Worm (Caenorhabditis elegans): ENCODE measurements around the gene srd-64.

The srd-64 gene

ce11 chrIII:1718800-1719199 lies 23.9 kb upstream of the srd-64 start:
- TF ChIP-seq ces-1 (GFP tag; optimal IDR thresholded peaks at IDR 0.05) (no peak), ham-2 (GFP tag; optimal IDR thresholded peaks at IDR 0.05) (peak; percentile 63), elt-3 (tag; optimal IDR thresholded peaks at IDR 0.05) (no peak), nhr-237 (tag; optimal IDR thresholded peaks at IDR 0.05) (no peak)

DNA sequence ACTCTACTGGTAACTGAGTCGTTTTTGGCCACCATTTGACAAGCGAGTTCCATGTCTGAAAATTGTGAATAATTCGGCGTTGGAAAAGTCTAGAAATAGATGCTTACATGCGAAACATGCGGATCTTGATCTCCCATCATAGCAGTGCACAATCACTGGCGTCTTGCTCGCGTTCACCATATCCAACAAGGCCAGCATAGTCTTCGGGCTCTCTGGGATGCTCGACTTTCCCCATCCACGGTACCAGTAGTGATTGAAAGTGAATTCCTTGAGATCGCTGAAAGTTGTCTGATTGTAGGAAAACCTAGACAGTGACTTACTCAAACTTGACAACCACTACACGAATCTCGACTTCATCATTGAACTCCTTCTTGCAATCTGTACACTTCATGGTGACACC lies 22.9 kb upstream of the srd-64 start:
- TF ChIP-seq ces-1 (GFP tag; optimal IDR thresholded peaks at IDR 0.05) (no peak), snpc-4 (tag; optimal IDR thresholded peaks at IDR 0.05) (no peak), nhr-76 (tag; optimal IDR thresholded peaks at IDR 0.05) (no peak), M03D4.4 (tag; optimal IDR thresholded peaks at IDR 0.05) (no peak), sptf-1 (tag; optimal IDR thresholded peaks at IDR 0.05) (no peak), lin-32 (GFP tag; optimal IDR thresholded peaks at IDR 0.05) (no peak), ztf-11 (tag; optimal IDR thresholded peaks at IDR 0.05) (no peak), nhr-12 (tag; optimal IDR thresholded peaks at IDR 0.05) (no peak), flh-1 (GFP tag; optimal IDR thresholded peaks at IDR 0.05) (no peak)

DNA sequence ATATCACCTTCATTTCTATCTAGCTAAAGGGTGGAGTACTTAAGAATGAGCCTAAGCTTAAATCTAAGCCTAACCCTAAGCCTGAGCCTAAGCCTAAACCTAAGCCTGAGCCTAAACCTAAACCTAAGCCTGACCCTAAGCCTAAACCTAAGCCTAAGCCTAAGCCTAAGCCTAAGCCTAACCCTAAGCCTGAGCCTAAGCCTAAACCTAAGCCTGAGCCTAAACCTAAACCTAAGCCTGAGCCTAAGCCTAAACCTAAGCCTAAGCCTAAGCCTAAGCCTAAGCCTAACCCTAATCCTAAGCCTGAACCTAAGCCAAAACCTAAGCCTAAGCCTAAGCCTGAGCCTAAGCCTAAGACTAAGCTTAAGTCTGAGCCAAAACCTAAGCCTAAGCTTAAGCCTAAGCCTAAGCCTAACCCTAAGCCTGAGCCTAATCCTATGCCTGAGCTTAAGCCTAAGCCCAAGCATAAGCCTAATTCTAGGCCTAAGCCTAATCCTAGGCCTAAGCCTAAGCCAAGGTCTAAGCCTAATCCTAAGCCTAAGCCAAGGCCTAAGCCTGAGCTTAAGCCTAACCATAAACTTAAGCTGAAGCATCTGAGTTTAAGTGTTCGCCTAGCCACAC lies 19.2 kb upstream of the srd-64 start:
- TF ChIP-seq snpc-4 (tag; optimal IDR thresholded peaks at IDR 0.05) = no peak
- no peak for TF ChIP-seq zip-8 (tag; optimal IDR thresholded peaks at IDR 0.05)
- TF ChIP-seq pha-4 (tag; optimal IDR thresholded peaks at IDR 0.05) = no peak

DNA sequence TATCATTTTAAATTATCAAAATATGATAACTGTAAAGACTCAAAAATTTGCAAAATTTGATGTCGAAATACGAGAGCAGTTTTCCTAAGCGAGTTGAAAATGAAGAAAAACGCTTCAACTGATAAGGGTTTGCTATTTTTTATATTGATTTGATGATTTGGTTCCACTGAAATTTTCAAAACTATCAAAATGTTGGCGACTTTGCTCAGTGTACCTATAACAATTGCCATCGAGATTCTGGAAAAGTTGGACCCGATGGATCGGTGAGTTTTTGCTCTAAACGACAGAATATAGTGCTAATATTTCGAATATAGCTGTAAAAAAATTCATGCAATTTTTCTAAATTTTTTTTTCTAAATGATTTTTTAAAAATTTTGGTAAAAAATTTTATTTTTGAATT lies 10.9 kb upstream of the srd-64 start, which contains the start of the genes fbxa-13 and Y22D7AR.2:
fbxa-13 (minus strand) TSS at position 101 of the 400 bp plus-strand sequence.
Y22D7AR.2 (plus strand) TSS at position 148 of the 400 bp plus-strand sequence.
- TF ChIP-seq lin-13 (tag; optimal IDR thresholded peaks at IDR 0.05) = no peak
- TF ChIP-seq drap-1 (GFP tag; optimal IDR thresholded peaks at IDR 0.05) = no peak
- TF ChIP-seq unc-62 (GFP tag; optimal IDR thresholded peaks at IDR 0.05) = no peak
- no peak for TF ChIP-seq sem-2 (GFP tag; optimal IDR thresholded peaks at IDR 0.05)
- no peak for TF ChIP-seq tbx-8 (GFP tag; optimal IDR thresholded peaks at IDR 0.05)
- TF ChIP-seq lsy-2 (tag; optimal IDR thresholded peaks at IDR 0.05) = no peak
- TF ChIP-seq mls-2 (tag; optimal IDR thresholded peaks at IDR 0.05) = no peak

ce11 chrIII:1705331-1705730 lies 10.4 kb upstream of the srd-64 start:
- TF ChIP-seq elt-1 (tag; optimal IDR thresholded peaks at IDR 0.05; ENCODE audit: borderline replicate concordance, insufficient read depth) (no peak), mab-5 (tag; optimal IDR thresholded peaks at IDR 0.05) (no peak), ceh-39 (tag; optimal IDR thresholded peaks at IDR 0.05) (no peak), unc-39 (tag; optimal IDR thresholded peaks at IDR 0.05) (no peak), lsy-2 (tag; optimal IDR thresholded peaks at IDR 0.05) (no peak), drap-1 (GFP tag; optimal IDR thresholded peaks at IDR 0.05) (no peak), unc-62 (GFP tag; optimal IDR thresholded peaks at IDR 0.05) (no peak), zip-8 (tag; optimal IDR thresholded peaks at IDR 0.05) (no peak)

ce11 chrIII:1704020-1704419 lies 9.1 kb upstream of the srd-64 start:
- TF ChIP-seq ces-1 (GFP tag; optimal IDR thresholded peaks at IDR 0.05) = no peak
- no peak for TF ChIP-seq mep-1 (tag; optimal IDR thresholded peaks at IDR 0.05)
- TF ChIP-seq unc-39 (tag; optimal IDR thresholded peaks at IDR 0.05) = no peak
- TF ChIP-seq hlh-1 (tag; optimal IDR thresholded peaks at IDR 0.05) = no peak
- TF ChIP-seq sem-2 (GFP tag; optimal IDR thresholded peaks at IDR 0.05) = no peak
- peak; percentile 4 for TF ChIP-seq ham-2 (GFP tag; optimal IDR thresholded peaks at IDR 0.05)
- no peak for TF ChIP-seq nhr-12 (tag; optimal IDR thresholded peaks at IDR 0.05)
- no peak for TF ChIP-seq bed-3 (GFP tag; optimal IDR thresholded peaks at IDR 0.05)

ce11 chrIII:1702337-1702736 lies 7.4 kb upstream of the srd-64 start, which contains the start of gene spex-3:
spex-3 (minus strand) TSS chrIII:1702437.
- no peak for TF ChIP-seq nhr-2 (tag; optimal IDR thresholded peaks at IDR 0.05)
- TF ChIP-seq unc-39 (tag; optimal IDR thresholded peaks at IDR 0.05) = no peak
- TF ChIP-seq tbx-8 (GFP tag; optimal IDR thresholded peaks at IDR 0.05) = no peak
- TF ChIP-seq ceh-43 (GFP tag; optimal IDR thresholded peaks at IDR 0.05) = no peak
- no peak for TF ChIP-seq mep-1 (tag; optimal IDR thresholded peaks at IDR 0.05)
- no peak for TF ChIP-seq lin-13 (tag; optimal IDR thresholded peaks at IDR 0.05)
- no peak for TF ChIP-seq lsy-2 (tag; optimal IDR thresholded peaks at IDR 0.05)
- no peak for TF ChIP-seq zip-8 (tag; optimal IDR thresholded peaks at IDR 0.05)
- TF ChIP-seq ham-2 (GFP tag; optimal IDR thresholded peaks at IDR 0.05) = no peak
- no peak for TF ChIP-seq snpc-4 (tag; optimal IDR thresholded peaks at IDR 0.05)
- TF ChIP-seq unc-62 (GFP tag; optimal IDR thresholded peaks at IDR 0.05) = no peak
- no peak for TF ChIP-seq mab-5 (tag; optimal IDR thresholded peaks at IDR 0.05)
- no peak for TF ChIP-seq sem-2 (GFP tag; optimal IDR thresholded peaks at IDR 0.05)
- TF ChIP-seq elt-3 (tag; optimal IDR thresholded peaks at IDR 0.05) = no peak
- TF ChIP-seq ceh-39 (tag; optimal IDR thresholded peaks at IDR 0.05) = no peak
- TF ChIP-seq ces-1 (GFP tag; optimal IDR thresholded peaks at IDR 0.05) = no peak
- TF ChIP-seq nhr-237 (tag; optimal IDR thresholded peaks at IDR 0.05) = no peak

All from whole organism, mixed stage, embryonic.